Worm (Caenorhabditis elegans) whole organism, L1 larva: Measurements from ENCODE around the gene pqn-42.

ENCODE experiments used
- elt-2 ChIP-seq: sonication (generic microtip); optimal IDR thresholded peaks from 2 replicates; lab custom pipeline; 2016; ENCODE audit warnings: missing genetic modification characterization, mild to moderate bottlenecking, inconsistent platforms, missing compliant biosample characterization, missing genetic modification reagents
- lin-39 ChIP-seq: fragments of 150-350 bp; optimal IDR thresholded peaks from 2 replicates; lab custom pipeline; 2014; ENCODE audit warnings: missing biosample characterization, missing genetic modification reagents, missing genetic modification characterization
- mdl-1 ChIP-seq, 2 experiments: fragments of 150-350 bp; optimal IDR thresholded peaks; 2 replicates each; lab custom pipeline; 2014 to 2017; ENCODE audit warnings: missing biosample characterization in 2 of 2, missing genetic modification characterization in 2 of 2, inconsistent platforms in 1 of 2

DNA sequence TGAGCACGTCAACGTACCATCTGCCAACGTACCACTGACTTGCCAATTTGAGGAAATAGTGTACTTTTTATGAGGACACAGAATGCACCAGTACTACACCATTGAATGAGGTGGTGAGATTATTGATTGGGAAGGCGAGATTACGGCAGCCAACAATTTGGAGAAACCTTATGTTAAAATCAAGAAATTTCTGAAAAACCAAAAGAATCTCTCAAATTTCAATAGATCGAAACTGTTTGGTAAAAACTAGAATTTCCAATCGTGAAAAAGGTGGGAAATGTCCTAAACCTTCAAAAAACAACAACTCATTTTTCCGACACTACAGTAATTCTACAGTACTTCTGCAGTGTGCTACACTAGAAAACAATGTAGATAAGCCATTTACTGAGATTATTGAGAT lies 26.8 kb downstream of the pqn-42 start, which contains the start of gene ceh-86:
- TF ChIP-seq mdl-1 (tag; optimal IDR thresholded peaks at IDR 0.05; lab: Kevin White, UChicago) (no peak), elt-2 (tag; lab: Kevin White, UChicago) (no peak), lin-39 (tag; lab: Kevin White, UChicago) (no peak)
